Fruit fly (Drosophila melanogaster) whole organism, embryonic: ENCODE data around the gene CycB3.

Experiments used
- Asciz ChIP-seq: fragments of 200-800 bp; sonication (Bioruptor generic); optimal IDR thresholded peaks from 2 replicates; lab custom pipeline; 2017; ENCODE audit warnings: missing biosample characterization, mild to moderate bottlenecking, missing genetic modification characterization, missing genetic modification reagents
- CG10979 ChIP-seq: fragments of 200-800 bp; sonication (Bioruptor generic); optimal IDR thresholded peaks from 2 replicates; lab custom pipeline; 2018; ENCODE audit warnings: missing biosample characterization, mild to moderate bottlenecking, missing genetic modification characterization, moderate library complexity
- CG11560 ChIP-seq: fragments of 200-800 bp; sonication (Bioruptor generic); IDR thresholded peaks from 3 replicates; pipeline ENCODE4 v1.3.6; 2022; ENCODE audit warnings: missing biosample characterization, missing genetic modification characterization
- CG11723 ChIP-seq: fragments of 200-800 bp; sonication (Bioruptor generic); optimal IDR thresholded peaks from 2 replicates; lab custom pipeline; 2017; ENCODE audit warnings: missing biosample characterization, mild to moderate bottlenecking, missing genetic modification characterization
- CG1233 ChIP-seq: fragments of 200-800 bp; sonication (Bioruptor generic); optimal IDR thresholded peaks from 4 replicates; lab custom pipeline; 2018; ENCODE audit warnings: missing biosample characterization, mild to moderate bottlenecking, missing genetic modification characterization
- CG1602 ChIP-seq: fragments of 200-800 bp; sonication (Bioruptor generic); optimal IDR thresholded peaks from 3 replicates; lab custom pipeline; 2016; ENCODE audit warnings: missing biosample characterization, missing genetic modification characterization
- CG16813 ChIP-seq: fragments of 200-800 bp; sonication (Bioruptor generic); IDR thresholded peaks from 3 replicates; pipeline ENCODE4 v1.3.6; 2022; ENCODE audit warnings: missing biosample characterization, missing genetic modification characterization; ENCODE audit not compliant: partially characterized antibody
- CG17328 ChIP-seq: fragments of 200-800 bp; sonication (Bioruptor generic); IDR thresholded peaks from 2 replicates; pipeline ENCODE4 v1.3.6; 2022; ENCODE audit warnings: missing biosample characterization, missing genetic modification characterization
- CG17359 ChIP-seq: fragments of 200-800 bp; sonication (Bioruptor generic); optimal IDR thresholded peaks from 3 replicates; lab custom pipeline; 2018; ENCODE audit warnings: missing biosample characterization, mild to moderate bottlenecking, missing genetic modification characterization, moderate library complexity
- CG17361 ChIP-seq: fragments of 200-800 bp; sonication (Bioruptor generic); IDR thresholded peaks from 3 replicates; pipeline ENCODE4 v1.3.6; 2022; ENCODE audit warnings: missing biosample characterization, missing genetic modification characterization
- CG18764 ChIP-seq: fragments of 200-800 bp; sonication (Bioruptor generic); optimal IDR thresholded peaks from 3 replicates; lab custom pipeline; 2016; ENCODE audit warnings: missing biosample characterization, missing genetic modification characterization
- CG2199 ChIP-seq: fragments of 200-800 bp; sonication (Bioruptor generic); IDR thresholded peaks from 3 replicates; pipeline ENCODE4 v1.3.6; 2022; ENCODE audit warnings: missing biosample characterization, missing genetic modification characterization
- CG31388 ChIP-seq: fragments of 200-800 bp; sonication (Bioruptor generic); optimal IDR thresholded peaks from 2 replicates; lab custom pipeline; 2016; ENCODE audit warnings: missing biosample characterization, missing genetic modification characterization
- CG3838 ChIP-seq: fragments of 200-800 bp; sonication (Bioruptor generic); optimal IDR thresholded peaks from 3 replicates; lab custom pipeline; 2016; ENCODE audit warnings: missing biosample characterization, missing genetic modification characterization
- CG4820 ChIP-seq: fragments of 200-800 bp; sonication (Bioruptor generic); optimal IDR thresholded peaks from 3 replicates; lab custom pipeline; 2016; ENCODE audit warnings: missing biosample characterization, missing genetic modification characterization
- CG6654 ChIP-seq: fragments of 200-800 bp; sonication (Bioruptor generic); optimal IDR thresholded peaks from 2 replicates; lab custom pipeline; 2017; ENCODE audit warnings: missing biosample characterization, mild to moderate bottlenecking, missing genetic modification characterization
- CG6689 ChIP-seq: fragments of 200-800 bp; sonication (Bioruptor generic); IDR thresholded peaks from 2 replicates; pipeline ENCODE4 v1.3.6; 2022; ENCODE audit warnings: missing biosample characterization, missing genetic modification characterization
- D19A ChIP-seq: fragments of 200-800 bp; optimal IDR thresholded peaks from 3 replicates; lab custom pipeline; 2019; ENCODE audit warnings: missing biosample characterization, mild to moderate bottlenecking, missing genetic modification characterization, moderate library complexity
- Dref ChIP-seq: fragments of 200-800 bp; sonication (Bioruptor generic); IDR thresholded peaks from 2 replicates; pipeline ENCODE4 v1.3.6; 2022; ENCODE audit warnings: missing biosample characterization, missing genetic modification characterization
- Elba2 ChIP-seq: fragments of 200-800 bp; sonication (Bioruptor generic); optimal IDR thresholded peaks from 3 replicates; lab custom pipeline; 2016; ENCODE audit warnings: missing biosample characterization, missing genetic modification characterization
- HLH3B ChIP-seq: fragments of 200-800 bp; sonication (Bioruptor generic); IDR thresholded peaks from 2 replicates; pipeline ENCODE4 v1.3.6; 2022; ENCODE audit warnings: missing biosample characterization, missing genetic modification characterization
- Myb ChIP-seq: fragments of 200-800 bp; sonication (Bioruptor generic); optimal IDR thresholded peaks from 2 replicates; lab custom pipeline; 2016; ENCODE audit warnings: missing biosample characterization, missing genetic modification characterization
- NFAT ChIP-seq: fragments of 200-800 bp; sonication (Bioruptor generic); IDR thresholded peaks from 2 replicates; pipeline ENCODE4 v1.3.6; 2022; ENCODE audit warnings: missing biosample characterization, missing genetic modification characterization
- Neu2 ChIP-seq: fragments of 200-800 bp; sonication (Bioruptor generic); optimal IDR thresholded peaks from 3 replicates; lab custom pipeline; 2016; ENCODE audit warnings: missing biosample characterization, missing genetic modification characterization, borderline replicate concordance
- Nf-YB ChIP-seq: fragments of 200-800 bp; sonication (Bioruptor generic); optimal IDR thresholded peaks from 3 replicates; lab custom pipeline; 2019; ENCODE audit warnings: missing biosample characterization, mild to moderate bottlenecking, missing genetic modification characterization, moderate library complexity
- Nf-YC ChIP-seq: fragments of 200-800 bp; optimal IDR thresholded peaks from 3 replicates; lab custom pipeline; 2019; ENCODE audit warnings: missing biosample characterization, mild to moderate bottlenecking, missing genetic modification characterization, moderate library complexity
- Oaz ChIP-seq: fragments of 200-800 bp; sonication (Bioruptor generic); IDR thresholded peaks from 2 replicates; pipeline ENCODE4 v1.3.6; 2022; ENCODE audit warnings: missing biosample characterization, missing genetic modification characterization
- Sox100B ChIP-seq: fragments of 200-800 bp; sonication (Bioruptor generic); optimal IDR thresholded peaks from 3 replicates; lab custom pipeline; 2018; ENCODE audit warnings: missing biosample characterization, mild to moderate bottlenecking, missing genetic modification characterization
- Sox102F ChIP-seq: fragments of 200-800 bp; sonication (Bioruptor generic); optimal IDR thresholded peaks from 2 replicates; lab custom pipeline; 2018; ENCODE audit warnings: missing biosample characterization, mild to moderate bottlenecking, missing genetic modification characterization, moderate library complexity
- Tbp ChIP-seq: fragments of >200 bp; optimal IDR thresholded peaks from 2 replicates; lab custom pipeline; 2018; ENCODE audit warnings: missing biosample characterization, missing genetic modification characterization
- al ChIP-seq: fragments of 200-800 bp; sonication (Bioruptor generic); IDR thresholded peaks from 2 replicates; pipeline ENCODE4 v1.3.6; 2022; ENCODE audit warnings: missing biosample characterization, missing genetic modification characterization
- bcd ChIP-seq: fragments of 200-800 bp; sonication (Bioruptor generic); optimal IDR thresholded peaks from 2 replicates; lab custom pipeline; 2017; ENCODE audit warnings: missing biosample characterization, mild to moderate bottlenecking, missing genetic modification characterization
- btn ChIP-seq: fragments of 200-800 bp; sonication (Bioruptor generic); optimal IDR thresholded peaks from 2 replicates; lab custom pipeline; 2016; ENCODE audit warnings: missing biosample characterization, missing genetic modification characterization
- ci ChIP-seq: fragments of 200-800 bp; sonication (Bioruptor generic); IDR thresholded peaks from 3 replicates; pipeline ENCODE4 v1.3.6; 2022; ENCODE audit warnings: missing biosample characterization, missing genetic modification characterization
- dan ChIP-seq: fragments of 200-800 bp; sonication (Bioruptor generic); IDR thresholded peaks from 2 replicates; pipeline ENCODE4 v1.3.6; 2022; ENCODE audit warnings: missing biosample characterization, missing genetic modification characterization
- dati ChIP-seq: fragments of 200-800 bp; sonication (Bioruptor generic); IDR thresholded peaks from 2 replicates; pipeline ENCODE4 v1.3.6; 2022; ENCODE audit warnings: missing biosample characterization, missing genetic modification characterization
- emc ChIP-seq: fragments of 200-800 bp; sonication (Bioruptor generic); optimal IDR thresholded peaks from 2 replicates; lab custom pipeline; 2016; ENCODE audit warnings: missing biosample characterization, missing genetic modification characterization
- exex ChIP-seq: fragments of 200-800 bp; sonication (Bioruptor generic); optimal IDR thresholded peaks from 4 replicates; lab custom pipeline; 2018; ENCODE audit warnings: missing biosample characterization, mild to moderate bottlenecking, missing genetic modification characterization, moderate library complexity
- gro ChIP-seq: fragments of 200-800 bp; sonication (Bioruptor generic); optimal IDR thresholded peaks from 2 replicates; lab custom pipeline; 2016; ENCODE audit warnings: missing biosample characterization, missing genetic modification characterization
- jing ChIP-seq: fragments of 200-800 bp; sonication (Bioruptor generic); optimal IDR thresholded peaks from 2 replicates; lab custom pipeline; 2018; ENCODE audit warnings: missing biosample characterization, mild to moderate bottlenecking, missing genetic modification characterization
- kah ChIP-seq: fragments of 200-800 bp; sonication (Bioruptor generic); optimal IDR thresholded peaks from 2 replicates; lab custom pipeline; 2018; ENCODE audit warnings: missing biosample characterization, mild to moderate bottlenecking, missing genetic modification characterization
- lilli ChIP-seq: fragments of 200-800 bp; sonication (Bioruptor generic); optimal IDR thresholded peaks from 3 replicates; lab custom pipeline; 2016; ENCODE audit warnings: missing biosample characterization, missing genetic modification characterization
- nau ChIP-seq: fragments of 200-800 bp; sonication (Bioruptor generic); optimal IDR thresholded peaks from 3 replicates; lab custom pipeline; 2017; ENCODE audit warnings: missing biosample characterization, mild to moderate bottlenecking, missing genetic modification characterization, missing genetic modification reagents
- nom ChIP-seq: fragments of 200-800 bp; sonication (Bioruptor generic); optimal IDR thresholded peaks from 2 replicates; lab custom pipeline; 2017; ENCODE audit warnings: missing biosample characterization, missing genetic modification characterization, mild to moderate bottlenecking, moderate library complexity, missing genetic modification reagents
- odd ChIP-seq: fragments of 200-800 bp; sonication (Bioruptor generic); optimal IDR thresholded peaks from 2 replicates; lab custom pipeline; 2017; ENCODE audit warnings: missing biosample characterization, mild to moderate bottlenecking, missing genetic modification characterization
- pita ChIP-seq: fragments of 200-800 bp; sonication (Bioruptor generic); optimal IDR thresholded peaks from 2 replicates; lab custom pipeline; 2017; ENCODE audit warnings: missing biosample characterization, mild to moderate bottlenecking, missing genetic modification characterization
- pnt ChIP-seq: fragments of 200-800 bp; sonication (Bioruptor generic); optimal IDR thresholded peaks from 3 replicates; lab custom pipeline; 2016; ENCODE audit warnings: missing biosample characterization, missing genetic modification characterization
- ttk ChIP-seq: fragments of 200-800 bp; sonication (Bioruptor generic); IDR thresholded peaks from 2 replicates; pipeline ENCODE4 v2.1.2; 2022; ENCODE audit warnings: missing biosample characterization, missing genetic modification characterization
- twi ChIP-seq: fragments of 200-800 bp; optimal IDR thresholded peaks from 2 replicates; lab custom pipeline; 2019; ENCODE audit warnings: missing biosample characterization, mild to moderate bottlenecking, missing genetic modification characterization, moderate library complexity
- usp ChIP-seq: fragments of >200 bp; optimal IDR thresholded peaks from 2 replicates; lab custom pipeline; 2017; ENCODE audit warnings: missing biosample characterization, missing genetic modification characterization
- wek ChIP-seq: fragments of 200-800 bp; sonication (Bioruptor generic); optimal IDR thresholded peaks from 3 replicates; lab custom pipeline; 2018; ENCODE audit warnings: missing biosample characterization, mild to moderate bottlenecking, missing genetic modification characterization, moderate library complexity
- zfh2 ChIP-seq: fragments of 200-800 bp; sonication (Bioruptor generic); optimal IDR thresholded peaks from 2 replicates; lab custom pipeline; 2016; ENCODE audit warnings: missing biosample characterization, missing genetic modification characterization

CycB3 gene

DNA sequence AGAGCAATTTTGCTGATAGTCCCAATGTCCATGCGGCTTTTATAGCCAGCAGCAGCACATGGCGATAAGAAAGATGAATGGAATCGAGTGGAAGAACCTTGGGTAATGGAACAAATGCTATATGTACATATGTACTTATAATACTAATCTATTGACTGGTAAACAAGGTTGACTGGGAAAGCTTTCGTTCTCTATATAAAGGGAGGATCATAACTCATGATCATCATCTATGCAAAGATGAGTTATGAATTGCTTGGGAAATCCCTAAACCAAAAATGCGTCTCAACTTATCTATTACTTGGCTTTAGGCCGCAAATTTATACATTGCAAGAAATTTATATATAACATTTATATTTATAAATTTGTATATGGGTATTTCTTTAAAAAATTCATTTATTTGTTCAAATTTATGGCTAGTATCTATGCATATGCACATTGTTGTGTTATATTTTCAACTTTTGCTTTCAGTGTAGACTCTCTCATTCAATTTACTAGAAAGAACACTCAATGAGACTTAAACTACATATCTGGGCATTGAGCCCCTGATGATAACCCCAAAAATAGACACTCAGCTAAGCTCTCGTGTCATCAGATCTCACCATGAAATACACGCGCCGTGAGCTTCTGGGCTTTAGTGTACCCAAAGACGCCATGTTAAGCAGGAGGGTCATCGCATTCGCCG is 5.8 kb downstream of the CycB3 start, which contains the start of the genes Srg1 and Elal (continued):
- no peak for TF ChIP-seq Elba2
- TF ChIP-seq Neu2 (GFP tag; lab: Kevin White, UChicago): no peak
- TF ChIP-seq CG3838 (GFP tag; lab: Kevin White, UChicago): no peak
- TF ChIP-seq nau (GFP tag; lab: Kevin White, UChicago): no peak
- TF ChIP-seq Oaz (GFP tag; lab: Robert Waterston, UW): no peak
- no peak for TF ChIP-seq Nf-YC
- TF ChIP-seq CG10979 (tag; lab: Kevin White, UChicago): peak; percentile 5
- no peak for TF ChIP-seq emc (GFP tag; lab: Kevin White, UChicago)
- no peak for TF ChIP-seq CG18764
- no peak for TF ChIP-seq CG11560 (tag; lab: Robert Waterston, UW)
- TF ChIP-seq D19A: no peak
- TF ChIP-seq CG6689 (GFP tag; lab: Robert Waterston, UW): no peak
- no peak for TF ChIP-seq odd (GFP tag; lab: Kevin White, UChicago)
- no peak for TF ChIP-seq CG1233
- no peak for TF ChIP-seq Sox100B
- no peak for TF ChIP-seq Nf-YB (GFP tag; lab: Kevin White, UChicago)
- TF ChIP-seq HLH3B (GFP tag; lab: Robert Waterston, UW): no peak
- no peak for TF ChIP-seq pita (GFP tag; lab: Kevin White, UChicago)
- no peak for TF ChIP-seq btn
- TF ChIP-seq CG16813: no peak
- no peak for TF ChIP-seq gro (GFP tag; lab: Kevin White, UChicago)
- TF ChIP-seq Tbp (GFP tag; lab: Kevin White, UChicago): no peak
- no peak for TF ChIP-seq CG11723 (GFP tag; lab: Kevin White, UChicago)
- no peak for TF ChIP-seq bcd (GFP tag; lab: Kevin White, UChicago)
- 0 out of 2 replicates have a peak, but pooled peaks have one; percentile 17 for TF ChIP-seq CG17328
- no peak for TF ChIP-seq zfh2
- TF ChIP-seq ttk (GFP tag; lab: Robert Waterston, UW): no peak
- no peak for TF ChIP-seq CG2199 (GFP tag; lab: Robert Waterston, UW)
- no peak for TF ChIP-seq twi (tag; lab: Kevin White, UChicago)
- no peak for TF ChIP-seq Asciz
- TF ChIP-seq kah (GFP tag; lab: Kevin White, UChicago): no peak
- no peak for TF ChIP-seq Dref
- no peak for TF ChIP-seq wek (GFP tag; lab: Kevin White, UChicago)
- no peak for TF ChIP-seq al (GFP tag; lab: Robert Waterston, UW)
- no peak for TF ChIP-seq CG17361
- TF ChIP-seq dan: no peak
- no peak for TF ChIP-seq lilli (GFP tag; lab: Kevin White, UChicago)
- no peak for TF ChIP-seq nom (GFP tag; lab: Kevin White, UChicago)
- no peak for TF ChIP-seq exex (tag; lab: Kevin White, UChicago)
- no peak for TF ChIP-seq CG6654 (GFP tag; lab: Kevin White, UChicago)
- TF ChIP-seq CG4820 (GFP tag; lab: Kevin White, UChicago): no peak
- no peak for TF ChIP-seq Sox102F (GFP tag; lab: Kevin White, UChicago)
- TF ChIP-seq dati (GFP tag; lab: Robert Waterston, UW): no peak
- TF ChIP-seq usp (GFP tag; lab: Kevin White, UChicago): no peak
- no peak for TF ChIP-seq ci (GFP tag; lab: Robert Waterston, UW)
- TF ChIP-seq CG17359 (tag; lab: Kevin White, UChicago): no peak
- no peak for TF ChIP-seq pnt (GFP tag; lab: Kevin White, UChicago)
- no peak for TF ChIP-seq jing (GFP tag; lab: Kevin White, UChicago)
- no peak for TF ChIP-seq Myb
- TF ChIP-seq NFAT: no peak
- no peak for TF ChIP-seq CG1602 (GFP tag; lab: Kevin White, UChicago)
- TF ChIP-seq CG31388 (GFP tag; lab: Kevin White, UChicago): no peak
